Worm (Caenorhabditis elegans): Measurements from ENCODE around the gene Y39A1A.31.

DNA sequence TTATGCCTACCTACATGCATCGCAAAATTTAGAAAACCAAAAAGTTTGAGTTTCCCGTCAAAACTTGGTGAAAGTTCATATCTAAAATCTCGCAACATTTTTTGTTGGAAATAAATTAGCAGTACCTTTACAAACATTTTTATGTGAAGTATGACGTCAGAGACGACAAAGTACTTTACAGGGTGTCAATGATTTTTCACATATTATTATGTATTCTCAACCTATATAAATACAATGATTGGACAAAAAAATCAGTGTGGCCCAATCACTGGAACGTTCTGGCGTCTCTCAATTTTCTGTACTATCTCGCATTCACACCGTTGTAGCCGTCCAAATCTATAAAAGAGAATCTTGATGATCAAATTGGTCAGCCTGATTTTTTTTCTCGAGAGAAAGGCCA is 5.3 kb upstream of the Y39A1A.31 start, which contains the start of the genes Y39A1A.18 and fmo-3:
- TF ChIP-seq dao-5 (tag; optimal IDR thresholded peaks at IDR 0.05) (no peak), W03F9.2 (tag; optimal IDR thresholded peaks at IDR 0.05) (no peak), him-1 (tag; optimal IDR thresholded peaks at IDR 0.05) (no peak)
